Worm (Caenorhabditis elegans): ENCODE data around the gene F02D8.4.

DNA sequence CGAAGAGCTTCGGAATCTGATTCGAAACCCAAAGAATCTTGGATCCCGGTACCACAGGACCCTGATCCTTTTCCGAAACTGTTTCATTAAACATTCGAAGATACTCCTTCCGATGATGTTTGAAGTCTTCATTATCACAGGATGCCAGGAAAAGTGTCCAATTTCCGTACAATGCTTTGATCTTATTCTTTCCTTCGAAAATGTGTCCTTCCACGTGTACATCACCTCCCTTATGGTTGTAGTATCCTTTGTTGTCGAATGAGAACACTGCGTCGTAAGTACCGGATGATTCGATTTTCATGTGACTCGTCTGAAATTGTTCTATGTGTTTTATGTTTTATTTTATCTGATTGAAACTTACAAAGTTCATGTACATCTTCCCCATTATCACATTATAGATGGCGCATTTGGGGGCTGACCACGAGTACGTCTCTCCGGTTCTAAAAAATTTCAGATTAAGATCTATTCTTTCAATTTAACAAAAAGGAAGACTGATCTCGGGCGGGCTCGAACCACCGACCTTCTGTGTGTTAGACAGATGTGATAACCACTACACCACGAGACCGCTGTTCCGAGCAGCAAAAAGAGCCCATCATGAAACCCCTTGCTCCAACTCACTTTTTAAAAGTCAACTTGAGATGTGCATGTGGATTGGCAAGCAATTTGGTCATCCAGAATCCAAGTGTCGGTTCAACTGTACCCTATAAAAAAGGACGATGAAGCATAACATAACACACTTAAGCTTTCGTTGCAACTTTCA is 28.0 kb downstream of the F02D8.4 start:
- TF ChIP-seq xbp-1 (tag; optimal IDR thresholded peaks at IDR 0.05) (no peak), zag-1 (tag; optimal IDR thresholded peaks at IDR 0.05) (no peak), unc-98 (GFP tag; IDR thresholded peaks at IDR 0.05) (no peak), snpc-4 (tag; optimal IDR thresholded peaks at IDR 0.05) (no peak), lir-3 (tag; optimal IDR thresholded peaks at IDR 0.05; ENCODE audit: poor library complexity) (no peak), lin-35 (GFP tag; optimal IDR thresholded peaks at IDR 0.05) (peak in 1 of 2 experiments; percentile 18), nhr-47 (tag; optimal IDR thresholded peaks at IDR 0.05) (peak; percentile 12), aly-2 (tag; optimal IDR thresholded peaks at IDR 0.05) (no peak), nhr-11 (tag; optimal IDR thresholded peaks at IDR 0.05) (no peak), sptf-1 (tag; optimal IDR thresholded peaks at IDR 0.05) (no peak), zip-4 (GFP tag; optimal IDR thresholded peaks at IDR 0.05) (no peak), lin-39 (tag; optimal IDR thresholded peaks at IDR 0.05) (no peak), ztf-4 (tag; optimal IDR thresholded peaks at IDR 0.05) (no peak)

All from whole organism, L1 larva.